Worm (Caenorhabditis elegans) whole organism, L3 larva: ENCODE measurements around the gene sel-1.
A peak's percentile ranks its signal among the peaks of the same experiment; 100 is the strongest.

Experiments used
- R02D3.7 ChIP-seq: fragments of 150-350 bp; optimal IDR thresholded peaks from 2 replicates; lab custom pipeline; 2014; ENCODE audit warnings: missing biosample characterization, missing genetic modification characterization
- aly-2 ChIP-seq: fragments of 150-350 bp; optimal IDR thresholded peaks from 2 replicates; lab custom pipeline; 2014; ENCODE audit warnings: missing biosample characterization, missing genetic modification characterization
- ama-1 ChIP-seq: fragments of 150-350 bp; optimal IDR thresholded peaks from 2 replicates; lab custom pipeline; 2018
- ceh-82 ChIP-seq: fragments of 150-350 bp; optimal IDR thresholded peaks from 2 replicates; lab custom pipeline; 2014; ENCODE audit warnings: missing biosample characterization, missing genetic modification characterization
- egl-5 ChIP-seq: fragments of 150-350 bp; optimal IDR thresholded peaks from 2 replicates; lab custom pipeline; 2017; ENCODE audit warnings: missing biosample characterization, missing genetic modification reagents, missing genetic modification characterization, inconsistent platforms
- elt-2 ChIP-seq: sonication (generic microtip); optimal IDR thresholded peaks from 2 replicates; lab custom pipeline; 2016; ENCODE audit warnings: missing genetic modification reagents, mild to moderate bottlenecking, missing genetic modification characterization, missing compliant biosample characterization
- fkh-2 ChIP-seq: fragments of 150-350 bp; optimal IDR thresholded peaks from 2 replicates; lab custom pipeline; 2014; ENCODE audit warnings: missing biosample characterization, missing genetic modification reagents, missing genetic modification characterization
- hmg-11 ChIP-seq: sonication (generic microtip); optimal IDR thresholded peaks from 2 replicates; lab custom pipeline; 2016; ENCODE audit warnings: missing genetic modification characterization, missing compliant biosample characterization
- jun-1 ChIP-seq: fragments of 150-350 bp; optimal IDR thresholded peaks from 2 replicates; lab custom pipeline; 2014; ENCODE audit warnings: missing biosample characterization, missing genetic modification reagents, missing genetic modification characterization
- lin-15B ChIP-seq: fragments of 150-350 bp; optimal IDR thresholded peaks from 2 replicates; lab custom pipeline; 2014; ENCODE audit warnings: missing biosample characterization, missing genetic modification characterization
- lin-39 ChIP-seq: fragments of 150-350 bp; optimal IDR thresholded peaks from 2 replicates; lab custom pipeline; 2018; ENCODE audit warnings: missing biosample characterization, missing genetic modification reagents, missing genetic modification characterization
- lsy-12 ChIP-seq: sonication (generic microtip); optimal IDR thresholded peaks from 2 replicates; lab custom pipeline; 2016; ENCODE audit warnings: mild to moderate bottlenecking, missing genetic modification characterization, missing compliant biosample characterization
- mdl-1 ChIP-seq: fragments of 150-350 bp; optimal IDR thresholded peaks from 2 replicates; lab custom pipeline; 2014; ENCODE audit warnings: missing biosample characterization, missing genetic modification characterization
- nfya-1 ChIP-seq: sonication (generic microtip); optimal IDR thresholded peaks from 2 replicates; lab custom pipeline; 2017; ENCODE audit warnings: missing genetic modification characterization, mild to moderate bottlenecking, missing compliant biosample characterization, antibody characterized with exemption, moderate library complexity; ENCODE audit not compliant: insufficient read depth
- nhr-11 ChIP-seq: fragments of 150-350 bp; optimal IDR thresholded peaks from 2 replicates; lab custom pipeline; 2014; ENCODE audit warnings: missing biosample characterization, missing genetic modification characterization
- nhr-12 ChIP-seq: fragments of 150-350 bp; optimal IDR thresholded peaks from 2 replicates; lab custom pipeline; 2014; ENCODE audit warnings: missing biosample characterization, missing genetic modification characterization
- nhr-23 ChIP-seq: fragments of 150-350 bp; optimal IDR thresholded peaks from 2 replicates; lab custom pipeline; 2014; ENCODE audit warnings: missing biosample characterization, missing genetic modification reagents, missing genetic modification characterization
- nhr-237 ChIP-seq: fragments of 150-350 bp; optimal IDR thresholded peaks from 2 replicates; lab custom pipeline; 2014; ENCODE audit warnings: missing biosample characterization, missing genetic modification characterization
- nhr-25 ChIP-seq: sonication (generic microtip); optimal IDR thresholded peaks from 2 replicates; lab custom pipeline; 2017; ENCODE audit warnings: missing biosample characterization, missing genetic modification characterization
- nhr-28 ChIP-seq: fragments of 150-350 bp; optimal IDR thresholded peaks from 2 replicates; lab custom pipeline; 2014; ENCODE audit warnings: missing biosample characterization, missing genetic modification characterization
- nhr-43 ChIP-seq: sonication (generic microtip); optimal IDR thresholded peaks from 2 replicates; lab custom pipeline; 2016; ENCODE audit warnings: mild to moderate bottlenecking, missing genetic modification characterization, missing compliant biosample characterization; ENCODE audit not compliant: poor library complexity, severe bottlenecking
- nhr-67 ChIP-seq: fragments of 150-350 bp; optimal IDR thresholded peaks from 2 replicates; lab custom pipeline; 2014; ENCODE audit warnings: missing biosample characterization, missing genetic modification characterization
- nhr-76 ChIP-seq: fragments of 150-350 bp; sonication (generic microtip); optimal IDR thresholded peaks from 5 replicates; lab custom pipeline; 2014; ENCODE audit warnings: missing biosample characterization, missing genetic modification characterization
- nhr-77 ChIP-seq: fragments of 150-350 bp; optimal IDR thresholded peaks from 2 replicates; lab custom pipeline; 2014; ENCODE audit warnings: missing biosample characterization, missing genetic modification characterization
- pha-4 ChIP-seq: fragments of 150-350 bp; optimal IDR thresholded peaks from 2 replicates; lab custom pipeline; 2014; ENCODE audit warnings: missing biosample characterization, missing genetic modification reagents, missing genetic modification characterization
- pqm-1 ChIP-seq: fragments of 150-350 bp; optimal IDR thresholded peaks from 2 replicates; lab custom pipeline; 2017; ENCODE audit warnings: missing biosample characterization, missing genetic modification characterization, inconsistent platforms
- skn-1 ChIP-seq: fragments of 150-350 bp; optimal IDR thresholded peaks from 2 replicates; lab custom pipeline; 2014; ENCODE audit warnings: missing biosample characterization, missing genetic modification characterization
- snpc-4 ChIP-seq: fragments of 150-350 bp; optimal IDR thresholded peaks from 2 replicates; lab custom pipeline; 2014; ENCODE audit warnings: missing biosample characterization, missing genetic modification characterization
- unc-39 ChIP-seq: sonication (generic microtip); optimal IDR thresholded peaks from 4 replicates; lab custom pipeline; 2017; ENCODE audit warnings: missing biosample characterization, missing genetic modification characterization
- ztf-11 ChIP-seq: fragments of 150-350 bp; optimal IDR thresholded peaks from 2 replicates; lab custom pipeline; 2014; ENCODE audit warnings: missing biosample characterization, missing genetic modification characterization

Gene sel-1

ce11 chrV:12560328-12560782 is at the start of gene sel-1:
Gene sel-1 (plus strand): TSS chrV:12560732.
- peak; percentile 1 for TF ChIP-seq hmg-11 (tag; lab: Kevin White, UChicago)
- no peak for TF ChIP-seq nhr-12 (tag; lab: Kevin White, UChicago)
- no peak for TF ChIP-seq nfya-1 (tag; lab: Kevin White, UChicago)
- peak; percentile 4 for TF ChIP-seq lin-15B (tag; lab: Kevin White, UChicago)
- peak; percentile 59 for TF ChIP-seq R02D3.7

ce11 chrV:12511946-12512345 is 48.6 kb upstream of the sel-1 start:
- TF ChIP-seq nhr-23 (tag; lab: Kevin White, UChicago), result peak; percentile 15
- TF ChIP-seq nhr-28 (tag; lab: Kevin White, UChicago), result no peak
- no peak for TF ChIP-seq nhr-77 (tag; lab: Kevin White, UChicago)

- TF ChIP-seq ztf-11 (tag; lab: Kevin White, UChicago) (no peak), lin-15B (tag; lab: Kevin White, UChicago) (no peak), nhr-28 (tag; lab: Kevin White, UChicago) (no peak), pha-4 (tag; lab: Kevin White, UChicago) (peak; percentile 53), skn-1 (tag; lab: Kevin White, UChicago) (no peak), snpc-4 (tag; lab: Kevin White, UChicago) (peak; percentile 1), nhr-11 (no peak), elt-2 (peak; percentile 86), nhr-67 (tag; lab: Kevin White, UChicago) (no peak), lsy-12 (tag; lab: Kevin White, UChicago) (no peak), pqm-1 (tag; lab: Kevin White, UChicago) (peak; percentile 84), nhr-12 (tag; lab: Kevin White, UChicago) (no peak), unc-39 (tag; lab: Kevin White, UChicago) (no peak), fkh-2 (tag; lab: Kevin White, UChicago) (no peak), jun-1 (peak; percentile 31)
- TF ChIP-seq, all 47 proteins: peak for 5
Observed at ce11 chrV:12512773-12513172, 47.8 kb upstream of the sel-1 start, which contains the start of the genes T28H10.2 and lgmn-1. Gene T28H10.2 (minus strand): TSS chrV:12512949. Gene lgmn-1 (plus strand): TSS chrV:12513056.

ce11 chrV:12513900-12514299 is 46.6 kb upstream of the sel-1 start:
- TF ChIP-seq elt-2, result peak; percentile 57
- TF ChIP-seq nhr-43 (tag; lab: Kevin White, UChicago), result peak; percentile 29
- TF ChIP-seq aly-2 (tag; lab: Kevin White, UChicago), result no peak

- TF ChIP-seq jun-1 (no peak), skn-1 (tag; lab: Kevin White, UChicago) (no peak), nhr-23 (tag; lab: Kevin White, UChicago) (no peak), unc-39 (tag; lab: Kevin White, UChicago) (no peak), nhr-28 (tag; lab: Kevin White, UChicago) (no peak), mdl-1 (no peak), ama-1 (no peak), ceh-82 (no peak), nhr-237 (tag; lab: Kevin White, UChicago) (no peak), nhr-25 (no peak)
Observed at ce11 chrV:12517148-12517547, 43.4 kb upstream of the sel-1 start, which contains the start of gene cal-1. Gene cal-1 (minus strand): TSS chrV:12517248.

ce11 chrV:12517757-12518156 is 42.8 kb upstream of the sel-1 start:
- TF ChIP-seq nfya-1 (tag; lab: Kevin White, UChicago) (peak; percentile 20), nhr-76 (tag; lab: Kevin White, UChicago) (no peak)

- peak; percentile 47 for TF ChIP-seq lin-39 (tag; lab: Kevin White, UChicago)
- TF ChIP-seq hmg-11 (tag; lab: Kevin White, UChicago), result no peak
- TF ChIP-seq egl-5 (tag; lab: Kevin White, UChicago), result peak; percentile 93
- peak; percentile 22 for TF ChIP-seq nfya-1 (tag; lab: Kevin White, UChicago)
- TF ChIP-seq unc-39 (tag; lab: Kevin White, UChicago), result no peak
- peak; percentile 4 for TF ChIP-seq ama-1
Observed at ce11 chrV:12518770-12519169, 41.8 kb upstream of the sel-1 start.
